Worm (Caenorhabditis elegans): ENCODE data around the gene F56B3.4.

DNA sequence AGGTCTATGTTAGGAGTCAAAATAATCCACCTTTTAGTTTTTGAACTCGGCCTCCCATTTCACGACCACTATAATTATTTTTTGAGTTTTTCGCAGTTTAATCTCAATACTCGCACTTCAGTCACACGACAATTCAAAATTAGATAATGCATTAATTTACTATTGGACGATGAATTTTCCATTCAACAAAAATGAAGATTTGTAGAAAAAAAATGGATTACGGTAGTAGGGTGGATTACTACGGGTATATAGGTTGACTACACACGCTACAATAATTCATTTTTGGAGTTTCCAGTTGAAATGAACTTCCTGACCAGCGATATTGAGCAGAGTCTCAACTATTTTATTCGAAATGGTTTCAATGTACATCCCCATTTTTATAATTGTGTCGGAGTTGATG lies 37.7 kb downstream of the F56B3.4 start, which contains the start of gene srt-23:
- TF ChIP-seq elt-3 (tag; optimal IDR thresholded peaks at IDR 0.05): no peak
- TF ChIP-seq nhr-77 (tag; optimal IDR thresholded peaks at IDR 0.05): no peak
- TF ChIP-seq unc-62 (GFP tag; optimal IDR thresholded peaks at IDR 0.05): no peak
- TF ChIP-seq nhr-11 (tag; optimal IDR thresholded peaks at IDR 0.05): no peak
- no peak for TF ChIP-seq sea-2 (GFP tag; optimal IDR thresholded peaks at IDR 0.05)
- no peak for TF ChIP-seq snpc-4 (tag; optimal IDR thresholded peaks at IDR 0.05)
- TF ChIP-seq ceh-82 (tag; optimal IDR thresholded peaks at IDR 0.05): no peak
- TF ChIP-seq skn-1 (tag; optimal IDR thresholded peaks at IDR 0.05): no peak
- no peak for TF ChIP-seq elt-2 (tag; optimal IDR thresholded peaks at IDR 0.05)
- no peak for TF ChIP-seq ama-1 (optimal IDR thresholded peaks at IDR 0.05)
- no peak for TF ChIP-seq lin-15B (tag; optimal IDR thresholded peaks at IDR 0.05)
- TF ChIP-seq fkh-2 (tag; optimal IDR thresholded peaks at IDR 0.05): no peak
